Fruit fly (Drosophila melanogaster): Measurements from ENCODE around the gene PolG2.

Gene PolG2

DNA sequence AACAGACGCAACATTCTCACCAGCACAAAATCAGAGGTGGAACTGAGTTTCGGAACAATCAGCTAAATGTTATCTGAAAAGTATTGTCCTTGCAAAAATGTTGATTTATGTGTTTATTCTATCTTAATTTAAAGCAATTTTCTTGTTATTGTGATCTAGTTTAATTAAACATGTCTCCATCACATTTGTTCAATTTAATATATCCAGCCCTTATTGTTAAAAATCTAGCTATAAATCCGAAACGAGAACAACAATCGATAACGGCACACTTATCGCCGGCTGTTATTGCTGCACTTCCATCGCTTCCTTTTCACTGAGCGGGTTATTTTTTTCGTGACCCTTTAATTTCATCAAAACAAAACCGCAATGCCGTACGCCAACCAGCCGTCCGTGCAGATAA, at the start of gene PolG2, which contains the start of the genes GatC and Polr2C:
Gene PolG2, minus strand, starts transcription at position 48 of the 400 bp plus-strand sequence.
Gene GatC, minus strand, starts transcription at position 48 of the 400 bp plus-strand sequence.
Gene Polr2C, plus strand, starts transcription at position 280 of the 400 bp plus-strand sequence.
- TF ChIP-seq Hr83 (GFP tag; optimal IDR thresholded peaks at IDR 0.05; ENCODE audit: poor library complexity, severe bottlenecking): no peak
- no peak for TF ChIP-seq br (GFP tag; optimal IDR thresholded peaks at IDR 0.05)
- no peak for TF ChIP-seq OdsH (GFP tag; optimal IDR thresholded peaks at IDR 0.05)
- TF ChIP-seq ey (GFP tag; optimal IDR thresholded peaks at IDR 0.05): peak; percentile 18
- no peak for TF ChIP-seq N (GFP tag; optimal IDR thresholded peaks at IDR 0.05)
- TF ChIP-seq HLH106 (tag; optimal IDR thresholded peaks at IDR 0.05): no peak
- no peak for TF ChIP-seq Vsx2 (GFP tag; optimal IDR thresholded peaks at IDR 0.05; ENCODE audit: partially characterized antibody)
- no peak for TF ChIP-seq sv (GFP tag; optimal IDR thresholded peaks at IDR 0.05)
- no peak for TF ChIP-seq woc (GFP tag; optimal IDR thresholded peaks at IDR 0.05)
- no peak for TF ChIP-seq tai (GFP tag; optimal IDR thresholded peaks at IDR 0.05)
- TF ChIP-seq pan (optimal IDR thresholded peaks at IDR 0.05): no peak
- TF ChIP-seq Rel (GFP tag; optimal IDR thresholded peaks at IDR 0.05): no peak
- peak; percentile 0 for TF ChIP-seq Rel (tag; optimal IDR thresholded peaks at IDR 0.05)
- TF ChIP-seq Sp1 (GFP tag; optimal IDR thresholded peaks at IDR 0.05): peak; percentile 3
- no peak for TF ChIP-seq Dfd (GFP tag; optimal IDR thresholded peaks at IDR 0.05)
- TF ChIP-seq CG32264 (GFP tag; optimal IDR thresholded peaks at IDR 0.05): no peak
- TF ChIP-seq Jra (GFP tag; optimal IDR thresholded peaks at IDR 0.05): no peak
- TF ChIP-seq Hnf4 (GFP tag; optimal IDR thresholded peaks at IDR 0.05): no peak
- TF ChIP-seq lola (GFP tag; optimal IDR thresholded peaks at IDR 0.05): no peak
- TF ChIP-seq Dif (GFP tag; optimal IDR thresholded peaks at IDR 0.05; ENCODE audit: partially characterized antibody): peak; percentile 64
- no peak for TF ChIP-seq rgr (GFP tag; optimal IDR thresholded peaks at IDR 0.05)
- no peak for TF ChIP-seq sage (GFP tag; optimal IDR thresholded peaks at IDR 0.05)
- no peak for TF ChIP-seq jim (GFP tag; optimal IDR thresholded peaks at IDR 0.05)
- peak; percentile 70 for TF ChIP-seq Myc (optimal IDR thresholded peaks at IDR 0.05)

DNA sequence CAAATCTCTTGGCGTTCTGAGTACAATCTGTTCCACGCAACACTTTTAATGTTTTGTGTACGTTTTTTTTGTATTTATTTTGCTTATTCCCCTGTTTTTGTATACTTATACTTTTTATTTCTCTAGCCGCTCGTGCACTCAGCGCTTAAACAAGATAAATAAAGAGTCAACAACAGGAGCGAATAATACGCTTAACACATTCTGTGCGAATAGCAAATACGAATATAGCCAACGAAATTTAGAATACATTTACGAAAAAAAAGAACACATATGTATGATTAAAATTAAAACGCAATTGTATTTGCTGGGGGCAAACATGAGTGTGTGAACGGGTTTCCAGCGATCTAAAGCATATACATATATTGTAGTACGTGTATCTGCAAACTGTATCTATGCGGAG, 49.0 kb upstream of the PolG2 start:
- TF ChIP-seq psq (GFP tag; optimal IDR thresholded peaks at IDR 0.05) (peak; percentile 26), usp (GFP tag; optimal IDR thresholded peaks at IDR 0.05) (no peak), dsf (GFP tag; optimal IDR thresholded peaks at IDR 0.05; ENCODE audit: borderline replicate concordance) (peak; percentile 22), GATAd (GFP tag; optimal IDR thresholded peaks at IDR 0.05) (peak; percentile 10), HLH106 (tag; optimal IDR thresholded peaks at IDR 0.05) (peak; percentile 10), Sp1 (GFP tag; optimal IDR thresholded peaks at IDR 0.05) (peak; percentile 29), tai (GFP tag; optimal IDR thresholded peaks at IDR 0.05) (peak; percentile 54), Jra (GFP tag; optimal IDR thresholded peaks at IDR 0.05) (peak; percentile 48), CG9705 (GFP tag; optimal IDR thresholded peaks at IDR 0.05) (peak; percentile 22), fru (GFP tag; optimal IDR thresholded peaks at IDR 0.05) (no peak), Vsx2 (GFP tag; optimal IDR thresholded peaks at IDR 0.05; ENCODE audit: partially characterized antibody) (no peak), Dif (GFP tag; optimal IDR thresholded peaks at IDR 0.05; ENCODE audit: partially characterized antibody) (no peak), brk (GFP tag; optimal IDR thresholded peaks at IDR 0.05) (peak; percentile 48), ey (GFP tag; optimal IDR thresholded peaks at IDR 0.05) (peak; percentile 4), woc (GFP tag; optimal IDR thresholded peaks at IDR 0.05) (no peak), Hr78 (GFP tag; optimal IDR thresholded peaks at IDR 0.05) (no peak), h (GFP tag; optimal IDR thresholded peaks at IDR 0.05) (peak; percentile 78), pan (optimal IDR thresholded peaks at IDR 0.05) (no peak), CG32264 (GFP tag; optimal IDR thresholded peaks at IDR 0.05) (peak; percentile 44), dl (GFP tag; optimal IDR thresholded peaks at IDR 0.05; ENCODE audit: insufficient read depth in 1 of 2, partially characterized antibody in 2 of 2) (no peak), dmrt93B (GFP tag; optimal IDR thresholded peaks at IDR 0.05) (peak; percentile 26), sage (GFP tag; optimal IDR thresholded peaks at IDR 0.05) (no peak), Rel (GFP tag; optimal IDR thresholded peaks at IDR 0.05) (no peak), Rel (tag; optimal IDR thresholded peaks at IDR 0.05) (no peak), Myc (optimal IDR thresholded peaks at IDR 0.05) (no peak), N (GFP tag; optimal IDR thresholded peaks at IDR 0.05) (no peak), rgr (GFP tag; optimal IDR thresholded peaks at IDR 0.05) (peak; percentile 80), Hnf4 (GFP tag; optimal IDR thresholded peaks at IDR 0.05) (peak; percentile 76), foxo (GFP tag; optimal IDR thresholded peaks at IDR 0.05) (no peak), lola (GFP tag; optimal IDR thresholded peaks at IDR 0.05) (no peak), Mio (GFP tag; optimal IDR thresholded peaks at IDR 0.05) (no peak), jim (GFP tag; optimal IDR thresholded peaks at IDR 0.05) (no peak), sv (GFP tag; optimal IDR thresholded peaks at IDR 0.05) (no peak), Abd-B (GFP tag; optimal IDR thresholded peaks at IDR 0.05) (no peak), OdsH (GFP tag; optimal IDR thresholded peaks at IDR 0.05) (peak; percentile 56), CrebA (GFP tag; optimal IDR thresholded peaks at IDR 0.05; ENCODE audit: borderline replicate concordance) (no peak), br (GFP tag; optimal IDR thresholded peaks at IDR 0.05) (peak; percentile 29), Dfd (GFP tag; optimal IDR thresholded peaks at IDR 0.05) (no peak), Hr83 (GFP tag; optimal IDR thresholded peaks at IDR 0.05; ENCODE audit: poor library complexity, severe bottlenecking) (peak; percentile 79)

Data from whole organism, wandering third instar larva.